Fruit fly (Drosophila melanogaster): ENCODE data around the gene CG31777.

- TF ChIP-seq Dif (GFP tag; optimal IDR thresholded peaks at IDR 0.05; ENCODE audit: partially characterized antibody) (no peak), h (GFP tag; optimal IDR thresholded peaks at IDR 0.05) (no peak), psq (GFP tag; optimal IDR thresholded peaks at IDR 0.05) (no peak), br (GFP tag; optimal IDR thresholded peaks at IDR 0.05) (no peak), Rel (GFP tag; optimal IDR thresholded peaks at IDR 0.05) (no peak), Rel (tag; optimal IDR thresholded peaks at IDR 0.05) (no peak), Sp1 (GFP tag; optimal IDR thresholded peaks at IDR 0.05) (no peak), CG32264 (GFP tag; optimal IDR thresholded peaks at IDR 0.05) (no peak), GATAd (GFP tag; optimal IDR thresholded peaks at IDR 0.05) (no peak), foxo (GFP tag; optimal IDR thresholded peaks at IDR 0.05) (no peak)
Observed at dm6 chr2L:3754835-3755547, 48.1 kb upstream of the CG31777 start.

Measured in whole organism, wandering third instar larva.